Worm (Caenorhabditis elegans) whole organism, L2 larva: ENCODE data around the gene Y57G11B.5.

Experiments
- R02D3.7 ChIP-seq: fragments of 150-350 bp; optimal IDR thresholded peaks from 2 replicates; lab custom pipeline; 2014; ENCODE audit warnings: missing biosample characterization, missing genetic modification characterization
- ama-1 ChIP-seq: fragments of 150-350 bp; optimal IDR thresholded peaks from 2 replicates; lab custom pipeline; 2018; ENCODE audit warnings: inconsistent platforms
- ceh-16 ChIP-seq: fragments of 150-350 bp; optimal IDR thresholded peaks from 2 replicates; lab custom pipeline; 2014; ENCODE audit warnings: missing biosample characterization, missing genetic modification characterization
- egl-27 ChIP-seq: sonication (generic microtip); optimal IDR thresholded peaks from 3 replicates; lab custom pipeline; 2017; ENCODE audit warnings: missing biosample characterization, missing genetic modification reagents, missing genetic modification characterization
- fos-1 ChIP-seq: fragments of 150-350 bp; optimal IDR thresholded peaks from 2 replicates; lab custom pipeline; 2014; ENCODE audit warnings: missing biosample characterization, missing genetic modification characterization
- lin-13 ChIP-seq: fragments of 150-350 bp; optimal IDR thresholded peaks from 2 replicates; lab custom pipeline; 2014; ENCODE audit warnings: missing biosample characterization, missing genetic modification reagents, missing genetic modification characterization
- lsy-2 ChIP-seq, 2 experiments: fragments of 150-350 bp in 1 of 2; sonication (generic microtip) in 1 of 2; optimal IDR thresholded peaks; 2 replicates each; lab custom pipeline; 2014 to 2017; ENCODE audit warnings: missing biosample characterization in 2 of 2, missing genetic modification characterization in 2 of 2
- nhr-23 ChIP-seq: fragments of 150-350 bp; optimal IDR thresholded peaks from 2 replicates; lab custom pipeline; 2014; ENCODE audit warnings: missing biosample characterization, missing genetic modification reagents, missing genetic modification characterization
- nhr-77 ChIP-seq: fragments of 150-350 bp; optimal IDR thresholded peaks from 2 replicates; lab custom pipeline; 2014; ENCODE audit warnings: missing biosample characterization, missing genetic modification characterization
- unc-55 ChIP-seq: fragments of 150-350 bp; sonication (generic microtip); optimal IDR thresholded peaks from 3 replicates; lab custom pipeline; 2014; ENCODE audit warnings: missing biosample characterization, missing genetic modification reagents, missing genetic modification characterization
- ztf-11 ChIP-seq: sonication (generic microtip); optimal IDR thresholded peaks from 2 replicates; lab custom pipeline; 2017; ENCODE audit warnings: missing biosample characterization, missing genetic modification characterization

DNA sequence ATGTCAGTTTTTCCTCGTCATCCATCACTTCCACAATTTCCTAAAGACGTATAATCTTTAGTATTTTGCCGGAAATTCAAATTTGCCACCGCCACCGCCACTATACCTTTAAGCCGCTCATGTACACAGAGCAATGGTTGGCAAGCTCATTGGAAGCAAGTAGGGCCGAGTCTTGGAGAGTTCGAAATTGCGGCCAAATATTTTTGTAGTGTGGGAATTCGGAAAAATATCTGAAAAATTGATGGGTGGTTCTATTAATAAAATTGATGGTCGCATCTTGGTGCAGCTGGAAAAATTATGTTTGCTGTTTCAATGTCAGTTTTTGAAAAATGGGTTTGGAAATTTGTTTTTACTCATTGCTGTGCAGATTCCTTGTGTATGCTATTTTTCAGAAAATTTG lies 3.0 kb upstream of the Y57G11B.5 start:
- TF ChIP-seq ceh-16 (tag; lab: Kevin White, UChicago) (no peak), nhr-77 (tag; lab: Kevin White, UChicago) (no peak), ama-1 (no peak), egl-27 (no peak), unc-55 (GFP tag; lab: Kevin White, UChicago) (no peak), fos-1 (tag; lab: Kevin White, UChicago) (no peak), lsy-2 (tag; optimal IDR thresholded peaks at IDR 0.05; lab: Kevin White, UChicago) (no peak), ztf-11 (tag; lab: Kevin White, UChicago) (no peak), lin-13 (GFP tag; lab: Kevin White, UChicago) (no peak), nhr-23 (tag; lab: Kevin White, UChicago) (no peak), R02D3.7 (tag; lab: Kevin White, UChicago) (no peak)
